Fruit fly (Drosophila melanogaster) whole organism, embryonic: ENCODE measurements around the gene CG1233.
A peak's percentile ranks its signal among the peaks of the same experiment; 100 is the strongest.

Source experiments
- Antp ChIP-seq: fragments of 200-800 bp; sonication (Bioruptor generic); optimal IDR thresholded peaks from 3 replicates; lab custom pipeline; 2016; ENCODE audit warnings: missing biosample characterization, missing genetic modification characterization
- Atf-2 ChIP-seq: fragments of 200-800 bp; sonication (Bioruptor generic); optimal IDR thresholded peaks from 2 replicates; lab custom pipeline; 2016; ENCODE audit warnings: missing biosample characterization, missing genetic modification characterization
- CG10979 ChIP-seq: fragments of 200-800 bp; sonication (Bioruptor generic); optimal IDR thresholded peaks from 2 replicates; lab custom pipeline; 2018; ENCODE audit warnings: missing biosample characterization, mild to moderate bottlenecking, missing genetic modification characterization, moderate library complexity
- CG11723 ChIP-seq: fragments of 200-800 bp; sonication (Bioruptor generic); optimal IDR thresholded peaks from 2 replicates; lab custom pipeline; 2017; ENCODE audit warnings: missing biosample characterization, mild to moderate bottlenecking, missing genetic modification characterization
- CG12659 ChIP-seq: fragments of 200-800 bp; sonication (Bioruptor generic); optimal IDR thresholded peaks from 3 replicates; lab custom pipeline; 2017; ENCODE audit warnings: mild to moderate bottlenecking, missing biosample characterization, missing genetic modification reagents, missing genetic modification characterization
- CG14667 ChIP-seq: fragments of 200-800 bp; sonication (Bioruptor generic); IDR thresholded peaks from 2 replicates; pipeline ENCODE4 v1.3.6; 2022; ENCODE audit warnings: missing biosample characterization, missing genetic modification characterization
- CG1647 ChIP-seq: fragments of 200-800 bp; sonication (Bioruptor generic); optimal IDR thresholded peaks from 3 replicates; lab custom pipeline; 2016; ENCODE audit warnings: missing biosample characterization, missing genetic modification characterization
- CG17359 ChIP-seq: fragments of 200-800 bp; sonication (Bioruptor generic); optimal IDR thresholded peaks from 3 replicates; lab custom pipeline; 2018; ENCODE audit warnings: missing biosample characterization, mild to moderate bottlenecking, missing genetic modification characterization, moderate library complexity
- CG2712 ChIP-seq: fragments of 200-800 bp; optimal IDR thresholded peaks from 3 replicates; lab custom pipeline; 2019; ENCODE audit warnings: missing biosample characterization, mild to moderate bottlenecking, missing genetic modification characterization, moderate library complexity
- CG31224 ChIP-seq: fragments of 200-800 bp; sonication (Bioruptor generic); IDR thresholded peaks from 2 replicates; pipeline ENCODE4 v1.3.6; 2022; ENCODE audit warnings: missing biosample characterization, missing genetic modification characterization
- CG3163 ChIP-seq: fragments of 200-800 bp; sonication (Bioruptor generic); optimal IDR thresholded peaks from 3 replicates; lab custom pipeline; 2016; ENCODE audit warnings: missing biosample characterization, missing genetic modification characterization
- CG3281 ChIP-seq: fragments of 200-800 bp; sonication (Bioruptor generic); optimal IDR thresholded peaks from 3 replicates; lab custom pipeline; 2017; ENCODE audit warnings: missing biosample characterization, mild to moderate bottlenecking, missing genetic modification characterization
- CG3407 ChIP-seq: fragments of 200-800 bp; sonication (Bioruptor generic); optimal IDR thresholded peaks from 2 replicates; lab custom pipeline; 2018; ENCODE audit warnings: missing biosample characterization, mild to moderate bottlenecking, missing genetic modification characterization
- CG34224 ChIP-seq: fragments of 200-800 bp; sonication (Bioruptor generic); IDR thresholded peaks from 3 replicates; pipeline ENCODE4 v1.3.6; 2022; ENCODE audit warnings: missing biosample characterization, missing genetic modification characterization; ENCODE audit not compliant: partially characterized antibody
- CG34422 ChIP-seq: fragments of 200-800 bp; sonication (Bioruptor generic); IDR thresholded peaks from 3 replicates; pipeline ENCODE4 v1.3.6; 2022; ENCODE audit warnings: missing biosample characterization, missing genetic modification characterization
- CG4424 ChIP-seq: fragments of 200-800 bp; sonication (Bioruptor generic); optimal IDR thresholded peaks from 3 replicates; lab custom pipeline; 2016; ENCODE audit warnings: missing biosample characterization, missing genetic modification characterization
- CG6813 ChIP-seq: fragments of 200-800 bp; sonication (Bioruptor generic); optimal IDR thresholded peaks from 2 replicates; lab custom pipeline; 2017; ENCODE audit warnings: missing biosample characterization, missing genetic modification characterization, mild to moderate bottlenecking, moderate library complexity, missing genetic modification reagents
- CG7357 ChIP-seq: fragments of 200-800 bp; sonication (Bioruptor generic); IDR thresholded peaks from 3 replicates; pipeline ENCODE4 v1.3.6; 2022; ENCODE audit warnings: missing biosample characterization, missing genetic modification characterization
- CG7786 ChIP-seq: fragments of 200-800 bp; sonication (Bioruptor generic); optimal IDR thresholded peaks from 2 replicates; lab custom pipeline; 2016; ENCODE audit warnings: missing biosample characterization, missing genetic modification characterization
- CG7963 ChIP-seq: fragments of 200-800 bp; sonication (Bioruptor generic); IDR thresholded peaks from 3 replicates; pipeline ENCODE4 v1.3.6; 2022; ENCODE audit warnings: missing biosample characterization, missing genetic modification characterization; ENCODE audit not compliant: partially characterized antibody
- CG8359 ChIP-seq: fragments of 200-800 bp; sonication (Bioruptor generic); optimal IDR thresholded peaks from 2 replicates; lab custom pipeline; 2017; ENCODE audit warnings: missing biosample characterization, mild to moderate bottlenecking, missing genetic modification characterization, borderline replicate concordance
- CG8944 ChIP-seq: fragments of 200-800 bp; sonication (Bioruptor generic); optimal IDR thresholded peaks from 3 replicates; lab custom pipeline; 2016; ENCODE audit warnings: missing biosample characterization, missing genetic modification characterization
- Dfd ChIP-seq, 2 experiments: fragments of >200 bp; optimal IDR thresholded peaks; 2 replicates each; lab custom pipeline; 2017; ENCODE audit warnings: missing biosample characterization in 2 of 2, missing genetic modification characterization in 2 of 2
- Doc3 ChIP-seq: fragments of 200-800 bp; sonication (Bioruptor generic); IDR thresholded peaks from 3 replicates; pipeline ENCODE4 v1.3.6; 2022; ENCODE audit warnings: missing biosample characterization, missing genetic modification characterization; ENCODE audit not compliant: partially characterized antibody
- Fer3 ChIP-seq: fragments of 200-800 bp; sonication (Bioruptor generic); optimal IDR thresholded peaks from 2 replicates; lab custom pipeline; 2018; ENCODE audit warnings: missing biosample characterization, mild to moderate bottlenecking, missing genetic modification characterization, moderate library complexity
- Meics ChIP-seq: fragments of 200-800 bp; sonication (Bioruptor generic); optimal IDR thresholded peaks from 2 replicates; lab custom pipeline; 2017; ENCODE audit warnings: missing biosample characterization, mild to moderate bottlenecking, missing genetic modification characterization
- Opbp ChIP-seq: fragments of 200-800 bp; sonication (Bioruptor generic); IDR thresholded peaks from 3 replicates; pipeline ENCODE4 v1.3.6; 2022; ENCODE audit warnings: missing biosample characterization, missing genetic modification characterization; ENCODE audit not compliant: partially characterized antibody
- ab ChIP-seq: fragments of 200-800 bp; sonication (Bioruptor generic); optimal IDR thresholded peaks from 2 replicates; lab custom pipeline; 2016; ENCODE audit warnings: missing biosample characterization, missing genetic modification characterization
- amos ChIP-seq: fragments of 200-800 bp; sonication (Bioruptor generic); IDR thresholded peaks from 2 replicates; pipeline ENCODE4 v1.3.6; 2022; ENCODE audit warnings: missing biosample characterization, missing genetic modification characterization; ENCODE audit not compliant: partially characterized antibody
- ash1 ChIP-seq: fragments of 200-800 bp; sonication (Bioruptor generic); optimal IDR thresholded peaks from 2 replicates; lab custom pipeline; 2018; ENCODE audit warnings: missing biosample characterization, mild to moderate bottlenecking, missing genetic modification characterization
- croc ChIP-seq: fragments of 200-800 bp; sonication (Bioruptor generic); conservative IDR thresholded peaks from 3 replicates; pipeline ENCODE4 v1.3.6; 2022; ENCODE audit warnings: missing biosample characterization, missing genetic modification characterization
- dpn ChIP-seq, 2 experiments: fragments of 200-800 bp; sonication (Bioruptor generic); optimal IDR thresholded peaks; 3 replicates each; lab custom pipeline; 2016; ENCODE audit warnings: missing biosample characterization in 2 of 2, missing genetic modification characterization in 2 of 2
- fd96Cb ChIP-seq: fragments of 200-800 bp; sonication (Bioruptor generic); optimal IDR thresholded peaks from 2 replicates; lab custom pipeline; 2018; ENCODE audit warnings: missing biosample characterization, mild to moderate bottlenecking, missing genetic modification characterization, moderate library complexity
- gce ChIP-seq: fragments of 200-800 bp; sonication (Bioruptor generic); IDR thresholded peaks from 3 replicates; pipeline ENCODE4 v1.3.6; 2022; ENCODE audit warnings: missing biosample characterization, missing genetic modification characterization
- gfzf ChIP-seq: fragments of 200-800 bp; sonication (Bioruptor generic); optimal IDR thresholded peaks from 2 replicates; lab custom pipeline; 2016; ENCODE audit warnings: missing biosample characterization, mild to moderate bottlenecking, missing genetic modification characterization, moderate library complexity
- hb ChIP-seq: fragments of 200-800 bp; sonication (Bioruptor generic); IDR thresholded peaks from 3 replicates; pipeline ENCODE4 v1.3.6; 2022; ENCODE audit warnings: missing biosample characterization, missing genetic modification characterization; ENCODE audit not compliant: partially characterized antibody
- lbe ChIP-seq: fragments of 200-800 bp; sonication (Bioruptor generic); optimal IDR thresholded peaks from 2 replicates; lab custom pipeline; 2016; ENCODE audit warnings: missing biosample characterization, mild to moderate bottlenecking, missing genetic modification characterization
- mirr ChIP-seq: fragments of 200-800 bp; sonication (Bioruptor generic); optimal IDR thresholded peaks from 3 replicates; lab custom pipeline; 2018; ENCODE audit warnings: missing biosample characterization, mild to moderate bottlenecking, missing genetic modification characterization
- oc ChIP-seq: fragments of 200-800 bp; sonication (Bioruptor generic); optimal IDR thresholded peaks from 2 replicates; lab custom pipeline; 2018; ENCODE audit warnings: missing biosample characterization, mild to moderate bottlenecking, missing genetic modification characterization, moderate library complexity
- pita ChIP-seq: fragments of 200-800 bp; sonication (Bioruptor generic); optimal IDR thresholded peaks from 2 replicates; lab custom pipeline; 2017; ENCODE audit warnings: missing biosample characterization, mild to moderate bottlenecking, missing genetic modification characterization
- sens ChIP-seq: fragments of 200-800 bp; sonication (Bioruptor generic); peaks from one replicate; lab custom pipeline; 2016; ENCODE audit warnings: missing biosample characterization, missing genetic modification characterization
- sens-2 ChIP-seq: fragments of 200-800 bp; sonication (Bioruptor generic); IDR thresholded peaks from 2 replicates; pipeline ENCODE4 v1.3.6; 2022; ENCODE audit warnings: missing biosample characterization, missing genetic modification characterization
- sug ChIP-seq: fragments of 200-800 bp; optimal IDR thresholded peaks from 2 replicates; lab custom pipeline; 2019; ENCODE audit warnings: missing biosample characterization, mild to moderate bottlenecking, missing genetic modification characterization, moderate library complexity
- tll ChIP-seq, 2 experiments: fragments of 200-800 bp in 1 of 2; fragments of >200 bp in 1 of 2; sonication (Bioruptor generic) in 1 of 2; optimal IDR thresholded peaks; 2 replicates each; lab custom pipeline; 2017 to 2019; ENCODE audit warnings: missing biosample characterization in 2 of 2, missing genetic modification characterization in 2 of 2, mild to moderate bottlenecking in 1 of 2, moderate library complexity in 1 of 2
- trh ChIP-seq: fragments of 200-800 bp; sonication (Bioruptor generic); optimal IDR thresholded peaks from 2 replicates; lab custom pipeline; 2016; ENCODE audit warnings: missing biosample characterization, missing genetic modification characterization
- tup ChIP-seq: fragments of 200-800 bp; sonication (Bioruptor generic); optimal IDR thresholded peaks from 2 replicates; lab custom pipeline; 2016; ENCODE audit warnings: missing biosample characterization, mild to moderate bottlenecking, missing genetic modification characterization, moderate library complexity
- tx ChIP-seq: fragments of 200-800 bp; sonication (Bioruptor generic); optimal IDR thresholded peaks from 2 replicates; lab custom pipeline; 2016; ENCODE audit warnings: missing biosample characterization, missing genetic modification characterization
- wek ChIP-seq: fragments of 200-800 bp; sonication (Bioruptor generic); optimal IDR thresholded peaks from 3 replicates; lab custom pipeline; 2018; ENCODE audit warnings: missing biosample characterization, mild to moderate bottlenecking, missing genetic modification characterization, moderate library complexity

CG1233 gene

dm6 chr3L:350651-351228 lies 10.5 kb upstream of the CG1233 start (continued):
- TF ChIP-seq Doc3 (GFP tag; lab: Robert Waterston, UW) (no peak), sens-2 (GFP tag; lab: Robert Waterston, UW) (no peak), CG3407 (GFP tag; lab: Kevin White, UChicago) (no peak), CG7963 (no peak), CG4424 (GFP tag; lab: Kevin White, UChicago) (peak; percentile 64), CG10979 (peak; percentile 82), CG17359 (tag; lab: Kevin White, UChicago) (peak; percentile 73), CG7357 (GFP tag; lab: Robert Waterston, UW) (peak; percentile 65; the same call in 2 of the 3 replicates), CG11723 (GFP tag; lab: Kevin White, UChicago) (no peak), amos (GFP tag; lab: Robert Waterston, UW) (no peak), gfzf (no peak), sens (GFP tag; lab: Kevin White, UChicago) (peak; percentile 97), Meics (GFP tag; lab: Kevin White, UChicago) (peak; percentile 71), hb (GFP tag; lab: Robert Waterston, UW) (no peak), tll (GFP tag; optimal IDR thresholded peaks at IDR 0.05; lab: Kevin White, UChicago) (no peak), mirr (GFP tag; lab: Kevin White, UChicago) (peak; percentile 8), CG2712 (tag; lab: Kevin White, UChicago) (peak; percentile 87), Antp (GFP tag; lab: Kevin White, UChicago) (peak; percentile 4), CG8359 (no peak), dpn (GFP tag; optimal IDR thresholded peaks at IDR 0.05; lab: Kevin White, UChicago) (peak; percentile 65 to 74), lbe (GFP tag; lab: Kevin White, UChicago) (no peak), sug (tag; lab: Kevin White, UChicago) (peak; percentile 67), CG8944 (GFP tag; lab: Kevin White, UChicago) (peak; percentile 4), CG1647 (GFP tag; lab: Kevin White, UChicago) (peak; percentile 59), ab (no peak), tx (GFP tag; lab: Kevin White, UChicago) (peak; percentile 37), Dfd (GFP tag; optimal IDR thresholded peaks at IDR 0.05; lab: Kevin White, UChicago) (no peak), tup (GFP tag; lab: Kevin White, UChicago) (no peak), CG34224 (GFP tag; lab: Robert Waterston, UW) (no peak), CG3163 (GFP tag; lab: Kevin White, UChicago) (peak; percentile 5), CG7786 (GFP tag; lab: Kevin White, UChicago) (peak; percentile 52), ash1 (GFP tag; lab: Kevin White, UChicago) (no peak), CG34422 (peak; percentile 78), Atf-2 (GFP tag; lab: Kevin White, UChicago) (no peak), wek (no peak), trh (no peak), gce (peak; percentile 60; the same call in 1 of the 3 replicates), CG3281 (GFP tag; lab: Kevin White, UChicago) (peak; percentile 76), oc (peak; percentile 79), croc (GFP tag; lab: Robert Waterston, UW) (peak; percentile 40; the same call in 2 of the 3 replicates), fd96Cb (tag; lab: Kevin White, UChicago) (peak; percentile 82), CG12659 (GFP tag; lab: Kevin White, UChicago) (peak; percentile 68), Fer3 (peak; percentile 84), CG31224 (GFP tag; lab: Robert Waterston, UW) (peak; percentile 69), Opbp (GFP tag; lab: Robert Waterston, UW) (no peak), CG6813 (GFP tag; lab: Kevin White, UChicago) (no peak), pita (GFP tag; lab: Kevin White, UChicago) (no peak), CG14667 (GFP tag; lab: Robert Waterston, UW) (peak; percentile 76)
